Worm (Caenorhabditis elegans): ENCODE results near the gene irld-48.

ce11 chrII:2937852-2938251 is 18.0 kb upstream of the irld-48 start, which contains the start of gene irld-65:
- TF ChIP-seq nhr-77 (tag; optimal IDR thresholded peaks at IDR 0.05), result no peak
- no peak for TF ChIP-seq fos-1 (tag; optimal IDR thresholded peaks at IDR 0.05)
- TF ChIP-seq nhr-76 (tag; optimal IDR thresholded peaks at IDR 0.05), result no peak
- TF ChIP-seq tbx-2 (tag; optimal IDR thresholded peaks at IDR 0.05), result no peak
- TF ChIP-seq ztf-11 (tag; optimal IDR thresholded peaks at IDR 0.05), result no peak
- TF ChIP-seq nhr-237 (tag; optimal IDR thresholded peaks at IDR 0.05), result no peak
- TF ChIP-seq aly-2 (tag; optimal IDR thresholded peaks at IDR 0.05), result no peak
- TF ChIP-seq ceh-82 (tag; optimal IDR thresholded peaks at IDR 0.05), result no peak
- no peak for TF ChIP-seq unc-39 (tag; optimal IDR thresholded peaks at IDR 0.05)
- no peak for TF ChIP-seq nhr-11 (tag; optimal IDR thresholded peaks at IDR 0.05)
- no peak for TF ChIP-seq daf-12 (tag; optimal IDR thresholded peaks at IDR 0.05)
